Fruit fly (Drosophila melanogaster): Measurements from ENCODE around the gene Syt1.

DNA sequence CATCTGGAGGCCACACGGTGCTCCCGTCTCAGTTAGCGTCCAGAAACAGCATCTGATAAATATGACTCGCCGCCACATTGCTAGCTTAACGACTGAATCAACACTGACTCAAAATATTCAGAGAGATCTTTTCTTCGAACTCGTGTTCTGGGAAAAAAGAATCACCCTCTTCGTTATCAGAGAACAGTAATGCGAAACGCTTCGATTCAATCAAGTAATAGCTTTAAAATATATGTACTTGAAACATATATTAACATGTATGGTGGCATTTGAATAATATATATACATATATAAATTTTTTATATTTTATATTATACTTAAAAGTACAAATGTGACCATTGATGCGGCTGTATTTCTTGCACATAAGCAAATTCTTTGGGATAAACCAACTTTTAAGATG, 45.9 kb upstream of the Syt1 start, which contains the start of gene CG18557:
- TF ChIP-seq CG8478 (optimal IDR thresholded peaks at IDR 0.05) (no peak), CTCF (optimal IDR thresholded peaks at IDR 0.05) (no peak)
